Fruit fly (Drosophila melanogaster) S2 (cell line): ENCODE measurements around the gene CG14785.

Source experiments
- CG8478 ChIP-seq: fragments of >200 bp; optimal IDR thresholded peaks from 2 replicates; lab custom pipeline; 2018
- CTCF ChIP-seq, 2 experiments: fragments of >200 bp; optimal IDR thresholded peaks; 2 replicates each; lab custom pipeline; 2018

DNA sequence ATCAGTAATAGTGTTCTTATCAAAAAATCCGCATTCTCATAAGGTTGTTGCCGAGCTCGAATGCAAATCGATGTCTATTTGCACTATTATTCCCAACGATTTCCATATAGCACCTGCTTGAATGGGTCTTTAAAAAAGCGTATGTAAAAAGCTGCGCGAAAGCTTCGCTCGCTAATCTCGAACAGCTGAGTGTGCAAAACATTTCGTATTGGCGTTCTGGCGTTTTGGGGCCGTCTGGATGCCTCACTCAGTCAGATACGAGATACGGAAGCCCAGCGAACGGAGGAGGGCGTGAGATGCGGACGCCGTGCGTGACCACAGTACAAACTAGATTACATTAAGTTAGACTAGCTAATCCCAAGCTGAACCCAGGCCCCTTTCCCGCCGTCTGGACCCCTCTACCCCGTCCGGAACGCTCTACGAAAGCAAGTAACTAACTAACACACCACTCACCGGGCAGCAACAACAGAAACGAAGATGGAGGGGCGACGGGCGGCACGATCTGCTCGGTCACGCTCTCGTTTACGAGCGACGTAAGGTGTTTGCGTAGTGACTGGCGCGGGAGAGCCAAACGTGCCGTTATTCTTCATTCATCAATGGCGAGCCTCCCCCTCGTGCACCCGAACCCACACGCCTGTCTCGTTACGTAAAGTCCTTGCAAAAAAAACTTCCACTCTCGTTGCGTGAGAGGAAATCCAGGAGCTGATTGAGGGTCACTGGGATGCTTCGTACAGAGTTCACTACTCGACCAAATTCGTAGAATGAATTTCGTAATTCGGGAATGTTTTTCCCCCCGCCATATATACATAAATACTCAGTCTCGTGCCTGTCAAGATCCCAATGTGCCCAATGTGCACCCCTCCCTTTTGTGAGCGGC, 9.9 kb upstream of the CG14785 start:
- TF ChIP-seq CG8478 (lab: Kevin White, UChicago) (no peak), CTCF (optimal IDR thresholded peaks at IDR 0.05; lab: Kevin White, UChicago) (no peak)
